Worm (Caenorhabditis elegans) whole organism, L3 larva: ENCODE measurements around the gene acbp-3.
A peak's percentile ranks its signal among the peaks of the same experiment; 100 is the strongest.

Experiments
- ZK546.5 ChIP-seq: sonication (generic microtip); optimal IDR thresholded peaks from 2 replicates; lab custom pipeline; 2017; ENCODE audit warnings: missing biosample characterization, missing genetic modification characterization
- aly-2 ChIP-seq: fragments of 150-350 bp; optimal IDR thresholded peaks from 2 replicates; lab custom pipeline; 2014; ENCODE audit warnings: missing biosample characterization, missing genetic modification characterization
- ceh-28 ChIP-seq: fragments of 150-350 bp; optimal IDR thresholded peaks from 2 replicates; lab custom pipeline; 2014; ENCODE audit warnings: missing biosample characterization, missing genetic modification reagents, missing genetic modification characterization
- ceh-9 ChIP-seq: sonication (generic microtip); optimal IDR thresholded peaks from 2 replicates; lab custom pipeline; 2018; ENCODE audit warnings: missing biosample characterization, missing genetic modification characterization
- daf-12 ChIP-seq: fragments of 150-350 bp; optimal IDR thresholded peaks from 2 replicates; lab custom pipeline; 2014; ENCODE audit warnings: missing biosample characterization, missing genetic modification reagents, missing genetic modification characterization
- egl-27 ChIP-seq: sonication (generic microtip); optimal IDR thresholded peaks from 4 replicates; lab custom pipeline; 2017; ENCODE audit warnings: missing biosample characterization, missing genetic modification reagents, missing genetic modification characterization
- egl-5 ChIP-seq: fragments of 150-350 bp; optimal IDR thresholded peaks from 2 replicates; lab custom pipeline; 2017; ENCODE audit warnings: missing biosample characterization, missing genetic modification reagents, missing genetic modification characterization, inconsistent platforms
- elt-1 ChIP-seq: fragments of 150-350 bp; optimal IDR thresholded peaks from 2 replicates; lab custom pipeline; 2014; ENCODE audit warnings: missing biosample characterization, missing genetic modification characterization
- elt-2 ChIP-seq: sonication (generic microtip); optimal IDR thresholded peaks from 2 replicates; lab custom pipeline; 2016; ENCODE audit warnings: missing genetic modification reagents, mild to moderate bottlenecking, missing genetic modification characterization, missing compliant biosample characterization
- elt-3 ChIP-seq, 3 experiments: fragments of 150-350 bp in 1 of 3; sonication (generic microtip) in 2 of 3; optimal IDR thresholded peaks; 2 replicates in 2 of 3; 4 replicates in 1 of 3; lab custom pipeline; 2014 to 2017; ENCODE audit warnings: missing biosample characterization in 3 of 3, missing genetic modification characterization in 3 of 3
- fkh-10 ChIP-seq: sonication (generic microtip); optimal IDR thresholded peaks from 2 replicates; lab custom pipeline; 2017; ENCODE audit warnings: missing biosample characterization, missing genetic modification reagents, missing genetic modification characterization
- fkh-2 ChIP-seq: fragments of 150-350 bp; optimal IDR thresholded peaks from 2 replicates; lab custom pipeline; 2014; ENCODE audit warnings: missing biosample characterization, missing genetic modification reagents, missing genetic modification characterization
- fos-1 ChIP-seq: fragments of 150-350 bp; optimal IDR thresholded peaks from 2 replicates; lab custom pipeline; 2014; ENCODE audit warnings: missing biosample characterization, missing genetic modification characterization
- hmg-11 ChIP-seq: sonication (generic microtip); optimal IDR thresholded peaks from 2 replicates; lab custom pipeline; 2016; ENCODE audit warnings: missing genetic modification characterization, missing compliant biosample characterization
- jun-1 ChIP-seq: fragments of 150-350 bp; optimal IDR thresholded peaks from 2 replicates; lab custom pipeline; 2014; ENCODE audit warnings: missing biosample characterization, missing genetic modification reagents, missing genetic modification characterization
- lin-15B ChIP-seq: fragments of 150-350 bp; optimal IDR thresholded peaks from 2 replicates; lab custom pipeline; 2014; ENCODE audit warnings: missing biosample characterization, missing genetic modification characterization
- lin-39 ChIP-seq: fragments of 150-350 bp; optimal IDR thresholded peaks from 2 replicates; lab custom pipeline; 2018; ENCODE audit warnings: missing biosample characterization, missing genetic modification reagents, missing genetic modification characterization
- lsy-12 ChIP-seq: sonication (generic microtip); optimal IDR thresholded peaks from 2 replicates; lab custom pipeline; 2016; ENCODE audit warnings: mild to moderate bottlenecking, missing genetic modification characterization, missing compliant biosample characterization
- mdl-1 ChIP-seq: fragments of 150-350 bp; optimal IDR thresholded peaks from 2 replicates; lab custom pipeline; 2014; ENCODE audit warnings: missing biosample characterization, missing genetic modification characterization
- nfya-1 ChIP-seq: sonication (generic microtip); optimal IDR thresholded peaks from 2 replicates; lab custom pipeline; 2017; ENCODE audit warnings: missing genetic modification characterization, mild to moderate bottlenecking, missing compliant biosample characterization, antibody characterized with exemption, moderate library complexity; ENCODE audit not compliant: insufficient read depth
- nhr-12 ChIP-seq: fragments of 150-350 bp; optimal IDR thresholded peaks from 2 replicates; lab custom pipeline; 2014; ENCODE audit warnings: missing biosample characterization, missing genetic modification characterization
- nhr-23 ChIP-seq: fragments of 150-350 bp; optimal IDR thresholded peaks from 2 replicates; lab custom pipeline; 2014; ENCODE audit warnings: missing biosample characterization, missing genetic modification reagents, missing genetic modification characterization
- nhr-237 ChIP-seq: fragments of 150-350 bp; optimal IDR thresholded peaks from 2 replicates; lab custom pipeline; 2014; ENCODE audit warnings: missing biosample characterization, missing genetic modification characterization
- nhr-25 ChIP-seq: sonication (generic microtip); optimal IDR thresholded peaks from 2 replicates; lab custom pipeline; 2017; ENCODE audit warnings: missing biosample characterization, missing genetic modification characterization
- nhr-28 ChIP-seq: fragments of 150-350 bp; optimal IDR thresholded peaks from 2 replicates; lab custom pipeline; 2014; ENCODE audit warnings: missing biosample characterization, missing genetic modification characterization
- nhr-43 ChIP-seq: sonication (generic microtip); optimal IDR thresholded peaks from 2 replicates; lab custom pipeline; 2016; ENCODE audit warnings: mild to moderate bottlenecking, missing genetic modification characterization, missing compliant biosample characterization; ENCODE audit not compliant: poor library complexity, severe bottlenecking
- nhr-77 ChIP-seq: fragments of 150-350 bp; optimal IDR thresholded peaks from 2 replicates; lab custom pipeline; 2014; ENCODE audit warnings: missing biosample characterization, missing genetic modification characterization
- pha-4 ChIP-seq: fragments of 150-350 bp; optimal IDR thresholded peaks from 2 replicates; lab custom pipeline; 2014; ENCODE audit warnings: missing biosample characterization, missing genetic modification reagents, missing genetic modification characterization
- pqm-1 ChIP-seq: fragments of 150-350 bp; optimal IDR thresholded peaks from 2 replicates; lab custom pipeline; 2017; ENCODE audit warnings: missing biosample characterization, missing genetic modification characterization, inconsistent platforms
- skn-1 ChIP-seq: fragments of 150-350 bp; optimal IDR thresholded peaks from 2 replicates; lab custom pipeline; 2014; ENCODE audit warnings: missing biosample characterization, missing genetic modification characterization
- snpc-4 ChIP-seq: fragments of 150-350 bp; optimal IDR thresholded peaks from 2 replicates; lab custom pipeline; 2014; ENCODE audit warnings: missing biosample characterization, missing genetic modification characterization
- tbx-2 ChIP-seq: sonication (generic microtip); optimal IDR thresholded peaks from 2 replicates; lab custom pipeline; 2016; ENCODE audit warnings: mild to moderate bottlenecking, missing genetic modification characterization, missing compliant biosample characterization
- unc-62 ChIP-seq: fragments of 150-350 bp; sonication (generic microtip); optimal IDR thresholded peaks from 4 replicates; lab custom pipeline; 2014; ENCODE audit warnings: missing biosample characterization, missing genetic modification reagents, missing genetic modification characterization
- zag-1 ChIP-seq: fragments of 150-350 bp; optimal IDR thresholded peaks from 2 replicates; lab custom pipeline; 2014; ENCODE audit warnings: missing biosample characterization, missing genetic modification characterization
- ztf-11 ChIP-seq: fragments of 150-350 bp; optimal IDR thresholded peaks from 2 replicates; lab custom pipeline; 2014; ENCODE audit warnings: missing biosample characterization, missing genetic modification characterization
- ztf-4 ChIP-seq: fragments of 150-350 bp; optimal IDR thresholded peaks from 2 replicates; lab custom pipeline; 2014; ENCODE audit warnings: missing biosample characterization, missing genetic modification characterization

acbp-3 gene

ce11 chrX:10900079-10900724 is 2.9 kb upstream of the acbp-3 start, which contains the start of gene suca-1:
Gene suca-1 (minus strand): TSS chrX:10900114.
- TF ChIP-seq egl-5 = peak; percentile 36
- TF ChIP-seq nhr-25 (tag; lab: Kevin White, UChicago) = peak; percentile 67
- no peak for TF ChIP-seq ceh-9 (tag; lab: Kevin White, UChicago)
- no peak for TF ChIP-seq ztf-4 (tag; lab: Kevin White, UChicago)
- TF ChIP-seq egl-27 (tag; lab: Kevin White, UChicago) = no peak
- TF ChIP-seq hmg-11 (tag; lab: Kevin White, UChicago) = peak; percentile 39
- peak; percentile 44 for TF ChIP-seq nhr-23 (tag; lab: Kevin White, UChicago)
- TF ChIP-seq skn-1 (tag; lab: Kevin White, UChicago) = no peak
- TF ChIP-seq tbx-2 (tag; lab: Kevin White, UChicago) = no peak
- TF ChIP-seq elt-2 (tag; lab: Kevin White, UChicago) = peak; percentile 68
- no peak for TF ChIP-seq unc-62
- peak; percentile 4 for TF ChIP-seq snpc-4 (tag; lab: Kevin White, UChicago)
- peak; percentile 11 for TF ChIP-seq nhr-43 (tag; lab: Kevin White, UChicago)

- TF ChIP-seq zag-1 (tag; lab: Kevin White, UChicago) (no peak), nfya-1 (peak; percentile 66), nhr-43 (tag; lab: Kevin White, UChicago) (peak; percentile 6), lin-15B (tag; lab: Kevin White, UChicago) (peak; percentile 33), elt-3 (tag; optimal IDR thresholded peaks at IDR 0.05; lab: Kevin White, UChicago) (no peak), pha-4 (tag; lab: Kevin White, UChicago) (peak; percentile 23), nhr-237 (tag; lab: Kevin White, UChicago) (no peak), aly-2 (tag; lab: Kevin White, UChicago) (no peak), lsy-12 (peak; percentile 11), lin-39 (tag; lab: Kevin White, UChicago) (peak; percentile 64), daf-12 (tag; lab: Kevin White, UChicago) (no peak), nhr-28 (tag; lab: Kevin White, UChicago) (no peak), egl-5 (peak; percentile 81), ceh-28 (tag; lab: Kevin White, UChicago) (peak; percentile 6), ceh-9 (tag; lab: Kevin White, UChicago) (no peak), snpc-4 (tag; lab: Kevin White, UChicago) (peak; percentile 28), mdl-1 (peak; percentile 39), nhr-77 (tag; lab: Kevin White, UChicago) (no peak), fkh-10 (GFP tag; lab: Kevin White, UChicago) (peak; percentile 48), elt-1 (tag; lab: Kevin White, UChicago) (no peak), fkh-2 (tag; lab: Kevin White, UChicago) (peak; percentile 40), ztf-11 (tag; lab: Kevin White, UChicago) (no peak), skn-1 (tag; lab: Kevin White, UChicago) (no peak), egl-27 (tag; lab: Kevin White, UChicago) (no peak), nhr-12 (no peak), hmg-11 (tag; lab: Kevin White, UChicago) (peak; percentile 11), fos-1 (no peak), unc-62 (no peak), ZK546.5 (no peak)
Measured at ce11 chrX:10900952-10901351, 2.1 kb upstream of the acbp-3 start.

ce11 chrX:10901766-10902165 is 1.3 kb upstream of the acbp-3 start:
- no peak for TF ChIP-seq nhr-23 (tag; lab: Kevin White, UChicago)
- peak; percentile 92 for TF ChIP-seq pqm-1 (tag; lab: Kevin White, UChicago)
- TF ChIP-seq jun-1 (tag; lab: Kevin White, UChicago) = peak; percentile 31
- TF ChIP-seq elt-2 (tag; lab: Kevin White, UChicago) = peak; percentile 90
- TF ChIP-seq egl-27 (tag; lab: Kevin White, UChicago) = no peak
- peak; percentile 16 for TF ChIP-seq pha-4 (tag; lab: Kevin White, UChicago)
